Comparison of ENCODE assay signal across 1 fruit fly cellular context in the genomic region with DNA sequence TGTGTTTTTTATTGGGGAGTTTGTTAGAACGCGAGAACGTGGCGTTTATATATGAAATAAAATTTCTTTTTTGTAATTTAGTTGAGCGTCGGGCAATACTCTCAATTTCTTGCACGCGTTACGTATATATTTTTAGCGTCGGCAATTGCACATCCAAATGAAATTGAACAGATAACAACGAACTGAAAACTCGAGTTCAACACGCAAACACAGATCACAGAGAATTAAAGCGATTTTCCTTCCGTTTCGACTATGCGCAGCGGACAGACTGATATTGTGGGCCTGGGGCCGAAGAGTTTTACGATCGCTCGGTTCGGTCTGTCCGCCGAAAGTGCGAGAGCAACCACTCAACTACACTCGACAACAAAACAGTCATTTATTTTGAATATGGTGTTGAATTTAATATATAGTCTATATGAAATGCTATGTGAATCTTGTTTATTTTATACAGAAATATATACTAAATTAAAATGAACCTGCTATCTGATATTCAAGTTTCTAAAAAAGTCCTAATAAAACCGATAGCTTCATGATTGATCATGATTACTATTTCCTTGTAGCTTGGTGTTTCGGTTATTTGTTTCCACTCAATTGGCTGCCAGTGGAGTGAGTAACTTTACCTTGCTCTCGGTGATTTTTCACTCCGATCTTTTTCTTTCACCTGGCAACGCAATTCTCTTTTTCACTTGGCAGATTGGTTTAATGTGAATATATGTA.
TF ChIP-seq lines count a peak whose summit lies in the region.

TSS of gene CG46456 (minus strand) at position 273 of the 717 bp plus-strand sequence.

TF ChIP-seq in whole organism, embryonic, 481 proteins besides CTCF, POLR2A, EP300 and RAD21 (continued from another document and continues in another):
- no peak for TF ChIP-seq D (optimal IDR thresholded peaks at IDR 0.05; lab: Kevin White, UChicago)
- TF ChIP-seq D (GFP tag; optimal IDR thresholded peaks at IDR 0.05; lab: Kevin White, UChicago): peak; percentile 90
- TF ChIP-seq Sox102F (GFP tag; optimal IDR thresholded peaks at IDR 0.05; lab: Kevin White, UChicago): peak; percentile 95
- peak; percentile 97 for TF ChIP-seq grau (tag; optimal IDR thresholded peaks at IDR 0.05; lab: Kevin White, UChicago)
- peak; percentile 73 to 93 for TF ChIP-seq dpn (GFP tag; optimal IDR thresholded peaks at IDR 0.05; lab: Kevin White, UChicago)
- peak; percentile 81 for TF ChIP-seq gsb (GFP tag; IDR thresholded peaks at IDR 0.05; lab: Robert Waterston, UW)
- peak; percentile 89 for TF ChIP-seq Asciz (GFP tag; optimal IDR thresholded peaks at IDR 0.05; lab: Kevin White, UChicago)
- no peak for TF ChIP-seq pita (GFP tag; optimal IDR thresholded peaks at IDR 0.05; lab: Kevin White, UChicago)
- peak; percentile 96 for TF ChIP-seq so (GFP tag; IDR thresholded peaks at IDR 0.05; lab: Robert Waterston, UW)
- peak; percentile 91 for TF ChIP-seq CG3407 (GFP tag; optimal IDR thresholded peaks at IDR 0.05; lab: Kevin White, UChicago)
- peak; percentile 85 for TF ChIP-seq Abd-B (GFP tag; optimal IDR thresholded peaks at IDR 0.05; lab: Kevin White, UChicago)
- peak; percentile 90 for TF ChIP-seq ind (GFP tag; optimal IDR thresholded peaks at IDR 0.05; lab: Kevin White, UChicago)
- TF ChIP-seq CG13775 (GFP tag; optimal IDR thresholded peaks at IDR 0.05; lab: Kevin White, UChicago): peak; percentile 85
- peak; percentile 78 for TF ChIP-seq Nf-YA (GFP tag; IDR thresholded peaks at IDR 0.05; lab: Robert Waterston, UW)
- TF ChIP-seq CG8924 (tag; optimal IDR thresholded peaks at IDR 0.05; lab: Kevin White, UChicago): peak; percentile 98
- TF ChIP-seq CG34422 (GFP tag; IDR thresholded peaks at IDR 0.05; lab: Robert Waterston, UW): peak; percentile 92
- peak; percentile 87 for TF ChIP-seq wdn (GFP tag; IDR thresholded peaks at IDR 0.05; lab: Robert Waterston, UW)
- TF ChIP-seq bowl (GFP tag; IDR thresholded peaks at IDR 0.05; lab: Robert Waterston, UW): peak; percentile 78; the same call in 1 of the 2 replicates
- TF ChIP-seq nmo (GFP tag; optimal IDR thresholded peaks at IDR 0.05; lab: Kevin White, UChicago): peak; percentile 96
- peak; percentile 84 for TF ChIP-seq CG10959 (GFP tag; IDR thresholded peaks at IDR 0.05; lab: Robert Waterston, UW)
- no peak for TF ChIP-seq CG14965 (GFP tag; optimal IDR thresholded peaks at IDR 0.05; lab: Kevin White, UChicago; ENCODE audit: borderline replicate concordance)
- TF ChIP-seq CG4707 (GFP tag; optimal IDR thresholded peaks at IDR 0.05; lab: Kevin White, UChicago): peak; percentile 78
- peak; percentile 89 for TF ChIP-seq CG2875 (GFP tag; optimal IDR thresholded peaks at IDR 0.05; lab: Kevin White, UChicago)
- no peak for TF ChIP-seq Gsc (GFP tag; IDR thresholded peaks at IDR 0.05; lab: Robert Waterston, UW)
- TF ChIP-seq dati (GFP tag; IDR thresholded peaks at IDR 0.05; lab: Robert Waterston, UW): peak; percentile 70; the same call in 1 of the 2 replicates
- peak; percentile 94 for TF ChIP-seq Rfx (GFP tag; IDR thresholded peaks at IDR 0.05; lab: Robert Waterston, UW)
- peak; percentile 3 for TF ChIP-seq CG3163 (GFP tag; optimal IDR thresholded peaks at IDR 0.05; lab: Kevin White, UChicago)
- peak; percentile 87 for TF ChIP-seq Hsf (GFP tag; optimal IDR thresholded peaks at IDR 0.05; lab: Kevin White, UChicago)
- TF ChIP-seq tup (GFP tag; optimal IDR thresholded peaks at IDR 0.05; lab: Kevin White, UChicago): peak; percentile 62
- no peak for TF ChIP-seq Myb (GFP tag; optimal IDR thresholded peaks at IDR 0.05; lab: Kevin White, UChicago)
- no peak for TF ChIP-seq sna (GFP tag; IDR thresholded peaks at IDR 0.05; lab: Robert Waterston, UW; ENCODE audit: partially characterized antibody)
- TF ChIP-seq CG7271 (tag; optimal IDR thresholded peaks at IDR 0.05; lab: Kevin White, UChicago): peak; percentile 91
- TF ChIP-seq CG4730 (GFP tag; IDR thresholded peaks at IDR 0.05; lab: Robert Waterston, UW): peak; percentile 80
- peak; percentile 98 for TF ChIP-seq lab (GFP tag; optimal IDR thresholded peaks at IDR 0.05; lab: Kevin White, UChicago)
- peak; percentile 97 for TF ChIP-seq CG10543 (GFP tag; optimal IDR thresholded peaks at IDR 0.05; lab: Kevin White, UChicago)
- peak; percentile 94 for TF ChIP-seq stc (GFP tag; IDR thresholded peaks at IDR 0.05; lab: Robert Waterston, UW)
- no peak for TF ChIP-seq ERR (GFP tag; optimal IDR thresholded peaks at IDR 0.05; lab: Kevin White, UChicago)
- TF ChIP-seq CG5245 (GFP tag; optimal IDR thresholded peaks at IDR 0.05; lab: Kevin White, UChicago): peak; percentile 75
- peak; percentile 96 for TF ChIP-seq CG32532 (GFP tag; IDR thresholded peaks at IDR 0.05; lab: Robert Waterston, UW)
- peak in 1 of 3 experiments; percentile 93 for TF ChIP-seq Stat92E (GFP tag; optimal IDR thresholded peaks at IDR 0.05; lab: Kevin White, UChicago)
- TF ChIP-seq Deaf1 (tag; optimal IDR thresholded peaks at IDR 0.05; lab: Kevin White, UChicago): peak; percentile 99
- no peak for TF ChIP-seq Mes4 (GFP tag; optimal IDR thresholded peaks at IDR 0.05; lab: Kevin White, UChicago)
- peak; percentile 78 for TF ChIP-seq E2f2 (GFP tag; IDR thresholded peaks at IDR 0.05; lab: Robert Waterston, UW)
- TF ChIP-seq ase (GFP tag; IDR thresholded peaks at IDR 0.05; lab: Robert Waterston, UW): peak; percentile 78
- TF ChIP-seq CG5180 (GFP tag; optimal IDR thresholded peaks at IDR 0.05; lab: Kevin White, UChicago): peak; percentile 83
- TF ChIP-seq CG14441 (GFP tag; IDR thresholded peaks at IDR 0.05; lab: Robert Waterston, UW): peak; percentile 89
- TF ChIP-seq CG34376 (GFP tag; optimal IDR thresholded peaks at IDR 0.05; lab: Kevin White, UChicago): peak; percentile 95
- peak; percentile 95 for TF ChIP-seq caup (GFP tag; optimal IDR thresholded peaks at IDR 0.05; lab: Kevin White, UChicago; ENCODE audit: severe bottlenecking)
- TF ChIP-seq btn (GFP tag; optimal IDR thresholded peaks at IDR 0.05; lab: Kevin White, UChicago): peak; percentile 0
- peak; percentile 74 for TF ChIP-seq fd102C (GFP tag; optimal IDR thresholded peaks at IDR 0.05; lab: Kevin White, UChicago)
- TF ChIP-seq YL-1 (GFP tag; optimal IDR thresholded peaks at IDR 0.05; lab: Kevin White, UChicago): peak; percentile 69
- TF ChIP-seq az2 (GFP tag; optimal IDR thresholded peaks at IDR 0.05; lab: Kevin White, UChicago): peak; percentile 94
- TF ChIP-seq gro (GFP tag; optimal IDR thresholded peaks at IDR 0.05; lab: Kevin White, UChicago): no peak
- TF ChIP-seq Med (GFP tag; lab: Kevin White, UChicago): peak; percentile 90
- TF ChIP-seq eyg (GFP tag; optimal IDR thresholded peaks at IDR 0.05; lab: Kevin White, UChicago): peak; percentile 25
- TF ChIP-seq CG10147 (GFP tag; optimal IDR thresholded peaks at IDR 0.05; lab: Kevin White, UChicago): peak; percentile 96
- TF ChIP-seq nerfin-2 (GFP tag; IDR thresholded peaks at IDR 0.05; lab: Robert Waterston, UW; ENCODE audit: partially characterized antibody): no peak; the same call in 1 of the 2 replicates
- TF ChIP-seq cg (GFP tag; optimal IDR thresholded peaks at IDR 0.05; lab: Kevin White, UChicago): no peak
- TF ChIP-seq ro (GFP tag; IDR thresholded peaks at IDR 0.05; lab: Robert Waterston, UW): peak; percentile 45; the same call in 1 of the 2 replicates
- TF ChIP-seq CG1233 (GFP tag; optimal IDR thresholded peaks at IDR 0.05; lab: Kevin White, UChicago): peak; percentile 95
- TF ChIP-seq CG30431 (GFP tag; optimal IDR thresholded peaks at IDR 0.05; lab: Kevin White, UChicago): peak; percentile 66
- TF ChIP-seq NC2β (GFP tag; optimal IDR thresholded peaks at IDR 0.05; lab: Kevin White, UChicago): peak; percentile 47
- peak; percentile 91 for TF ChIP-seq Awh (GFP tag; IDR thresholded peaks at IDR 0.05; lab: Robert Waterston, UW)
- TF ChIP-seq CG17186 (GFP tag; optimal IDR thresholded peaks at IDR 0.05; lab: Kevin White, UChicago): peak; percentile 19
- TF ChIP-seq zfh2 (GFP tag; optimal IDR thresholded peaks at IDR 0.05; lab: Kevin White, UChicago): peak; percentile 63
- TF ChIP-seq br (optimal IDR thresholded peaks at IDR 0.05; lab: Kevin White, UChicago): no peak
- TF ChIP-seq CG16815 (GFP tag; optimal IDR thresholded peaks at IDR 0.05; lab: Kevin White, UChicago): peak; percentile 88
- peak; percentile 85 for TF ChIP-seq Nf-YC (tag; optimal IDR thresholded peaks at IDR 0.05; lab: Kevin White, UChicago)
- TF ChIP-seq unpg (GFP tag; optimal IDR thresholded peaks at IDR 0.05; lab: Kevin White, UChicago): peak; percentile 98
- peak; percentile 89 for TF ChIP-seq Max (GFP tag; optimal IDR thresholded peaks at IDR 0.05; lab: Kevin White, UChicago)
- TF ChIP-seq sc (optimal IDR thresholded peaks at IDR 0.05; lab: Kevin White, UChicago): no peak
- peak; percentile 85 for TF ChIP-seq sc (GFP tag; optimal IDR thresholded peaks at IDR 0.05; lab: Kevin White, UChicago)
- peak; percentile 84 for TF ChIP-seq CG11723 (GFP tag; optimal IDR thresholded peaks at IDR 0.05; lab: Kevin White, UChicago)
- peak; percentile 72 for TF ChIP-seq CG10274 (GFP tag; optimal IDR thresholded peaks at IDR 0.05; lab: Kevin White, UChicago)
- TF ChIP-seq zen (tag; optimal IDR thresholded peaks at IDR 0.05; lab: Kevin White, UChicago): peak; percentile 93
- TF ChIP-seq esg (GFP tag; conservative IDR thresholded peaks at IDR 0.05; lab: Robert Waterston, UW): peak; percentile 84
- peak; percentile 55; the same call in 1 of the 4 replicates for TF ChIP-seq Dll (GFP tag; IDR thresholded peaks at IDR 0.05; lab: Robert Waterston, UW; ENCODE audit: partially characterized antibody)
- TF ChIP-seq emc (GFP tag; optimal IDR thresholded peaks at IDR 0.05; lab: Kevin White, UChicago): no peak
- peak; percentile 72 for TF ChIP-seq CG1024 (GFP tag; IDR thresholded peaks at IDR 0.05; lab: Robert Waterston, UW)
- TF ChIP-seq HLH54F (GFP tag; optimal IDR thresholded peaks at IDR 0.05; lab: Kevin White, UChicago): peak; percentile 63
- TF ChIP-seq CG12219 (GFP tag; optimal IDR thresholded peaks at IDR 0.05; lab: Kevin White, UChicago): peak; percentile 94
- peak; percentile 2 for TF ChIP-seq Dp (GFP tag; optimal IDR thresholded peaks at IDR 0.05; lab: Kevin White, UChicago)
- peak; percentile 95 for TF ChIP-seq CG15696 (tag; optimal IDR thresholded peaks at IDR 0.05; lab: Kevin White, UChicago)
- TF ChIP-seq CG11247 (GFP tag; IDR thresholded peaks at IDR 0.05; lab: Robert Waterston, UW): peak; percentile 81
- TF ChIP-seq Bdp1 (GFP tag; optimal IDR thresholded peaks at IDR 0.05; lab: Kevin White, UChicago): no peak
- peak; percentile 73 for TF ChIP-seq CG3995 (GFP tag; optimal IDR thresholded peaks at IDR 0.05; lab: Kevin White, UChicago)
- TF ChIP-seq CG12236 (GFP tag; optimal IDR thresholded peaks at IDR 0.05; lab: Kevin White, UChicago): peak; percentile 34
- TF ChIP-seq CG16779 (GFP tag; IDR thresholded peaks at IDR 0.05; lab: Robert Waterston, UW): peak; percentile 74; the same call in 1 of the 2 replicates
- TF ChIP-seq CG4820 (GFP tag; optimal IDR thresholded peaks at IDR 0.05; lab: Kevin White, UChicago): peak; percentile 88
- TF ChIP-seq fd64A (GFP tag; optimal IDR thresholded peaks at IDR 0.05; lab: Kevin White, UChicago): peak; percentile 78
- peak; percentile 60 for TF ChIP-seq Camta (GFP tag; optimal IDR thresholded peaks at IDR 0.05; lab: Kevin White, UChicago)
- peak; percentile 97 for TF ChIP-seq CG3281 (GFP tag; optimal IDR thresholded peaks at IDR 0.05; lab: Kevin White, UChicago)
- TF ChIP-seq peb (GFP tag; IDR thresholded peaks at IDR 0.05; lab: Robert Waterston, UW): peak; percentile 68; the same call in 1 of the 2 replicates
- TF ChIP-seq CG12104 (GFP tag; optimal IDR thresholded peaks at IDR 0.05; lab: Kevin White, UChicago): peak; percentile 82
- peak; percentile 75 for TF ChIP-seq Ravus (GFP tag; IDR thresholded peaks at IDR 0.05; lab: Robert Waterston, UW)
- TF ChIP-seq CrebB (tag; optimal IDR thresholded peaks at IDR 0.05; lab: Kevin White, UChicago): peak; percentile 93
- TF ChIP-seq D19B (GFP tag; optimal IDR thresholded peaks at IDR 0.05; lab: Kevin White, UChicago): peak; percentile 77
- no peak for TF ChIP-seq prd (optimal IDR thresholded peaks at IDR 0.05; lab: Kevin White, UChicago)
- TF ChIP-seq prd (GFP tag; IDR thresholded peaks at IDR 0.05; lab: Robert Waterston, UW): peak; percentile 93
- peak; percentile 60; the same call in 1 of the 2 replicates for TF ChIP-seq CG10321 (GFP tag; IDR thresholded peaks at IDR 0.05; lab: Robert Waterston, UW)
- no peak for TF ChIP-seq lov (optimal IDR thresholded peaks at IDR 0.05; lab: Kevin White, UChicago)
- TF ChIP-seq lov (GFP tag; IDR thresholded peaks at IDR 0.05; lab: Robert Waterston, UW): peak; percentile 83; the same call in 2 of the 3 replicates
- peak; percentile 92 for TF ChIP-seq sqz (GFP tag; optimal IDR thresholded peaks at IDR 0.05; lab: Kevin White, UChicago)
- TF ChIP-seq Fer1 (GFP tag; optimal IDR thresholded peaks at IDR 0.05; lab: Kevin White, UChicago): peak; percentile 98
- peak; percentile 89 for TF ChIP-seq Chrac-16 (GFP tag; optimal IDR thresholded peaks at IDR 0.05; lab: Kevin White, UChicago)
- peak; percentile 66 for TF ChIP-seq Hmx (GFP tag; optimal IDR thresholded peaks at IDR 0.05; lab: Kevin White, UChicago)
- TF ChIP-seq Dip2 (GFP tag; IDR thresholded peaks at IDR 0.05; lab: Robert Waterston, UW): no peak
- peak; percentile 96 for TF ChIP-seq dysf (GFP tag; IDR thresholded peaks at IDR 0.05; lab: Robert Waterston, UW)
- no peak for TF ChIP-seq luna (GFP tag; optimal IDR thresholded peaks at IDR 0.05; lab: Kevin White, UChicago)
- peak; percentile 93 for TF ChIP-seq CG6683 (GFP tag; optimal IDR thresholded peaks at IDR 0.05; lab: Kevin White, UChicago)
- TF ChIP-seq toy (GFP tag; IDR thresholded peaks at IDR 0.05; lab: Robert Waterston, UW): peak; percentile 81
- TF ChIP-seq slp2 (GFP tag; optimal IDR thresholded peaks at IDR 0.05; lab: Kevin White, UChicago): peak; percentile 28
- peak; percentile 98 for TF ChIP-seq CG13296 (GFP tag; optimal IDR thresholded peaks at IDR 0.05; lab: Kevin White, UChicago)
- no peak; the same call in 2 of the 3 replicates for TF ChIP-seq jigr1 (GFP tag; IDR thresholded peaks at IDR 0.05; lab: Robert Waterston, UW)
- TF ChIP-seq CG10979 (tag; optimal IDR thresholded peaks at IDR 0.05; lab: Kevin White, UChicago): peak; percentile 98
- peak; percentile 84 for TF ChIP-seq sisA (GFP tag; IDR thresholded peaks at IDR 0.05; lab: Robert Waterston, UW)
- peak; percentile 76 for TF ChIP-seq rib (GFP tag; IDR thresholded peaks at IDR 0.05; lab: Robert Waterston, UW)
- TF ChIP-seq CoRest (tag; optimal IDR thresholded peaks at IDR 0.05; lab: Kevin White, UChicago): peak; percentile 96
- 0 out of 3 replicates have a peak, but pooled peaks have one; percentile 72 for TF ChIP-seq ken (GFP tag; IDR thresholded peaks at IDR 0.05; lab: Robert Waterston, UW)
- 0 out of 2 replicates have a peak, but pooled peaks have one; percentile 15 for TF ChIP-seq CG42726 (GFP tag; IDR thresholded peaks at IDR 0.05; lab: Robert Waterston, UW; ENCODE audit: partially characterized antibody)
